Fruit fly (Drosophila melanogaster) ovary, adult (tissue): ENCODE data around the gene Fdx2.

Experiments used
- CG17801 ChIP-seq: fragments of 200-800 bp; optimal IDR thresholded peaks from 2 replicates; lab custom pipeline; 2019; ENCODE audit warnings: missing biosample characterization, mild to moderate bottlenecking, missing genetic modification characterization, moderate library complexity; ENCODE audit not compliant: partially characterized antibody

The Fdx2 gene

dm6 chr3L:4292120-4292697, at the start of gene Fdx2, which contains the start of gene CG15012:
Fdx2 (plus strand) TSS chr3L:4292482.
CG15012 (minus strand) TSS chr3L:4292246.
- peak; percentile 64 for TF ChIP-seq CG17801 (GFP tag; lab: Kevin White, UChicago)

- peak; percentile 20 for TF ChIP-seq CG17801 (GFP tag; lab: Kevin White, UChicago)
These were observed 40.0 kb upstream of the Fdx2 start for dm6 chr3L:4252121-4252861.

- TF ChIP-seq CG17801 (GFP tag; lab: Kevin White, UChicago), result no peak
These were observed 39.2 kb upstream of the Fdx2 start for dm6 chr3L:4252862-4253610.

DNA sequence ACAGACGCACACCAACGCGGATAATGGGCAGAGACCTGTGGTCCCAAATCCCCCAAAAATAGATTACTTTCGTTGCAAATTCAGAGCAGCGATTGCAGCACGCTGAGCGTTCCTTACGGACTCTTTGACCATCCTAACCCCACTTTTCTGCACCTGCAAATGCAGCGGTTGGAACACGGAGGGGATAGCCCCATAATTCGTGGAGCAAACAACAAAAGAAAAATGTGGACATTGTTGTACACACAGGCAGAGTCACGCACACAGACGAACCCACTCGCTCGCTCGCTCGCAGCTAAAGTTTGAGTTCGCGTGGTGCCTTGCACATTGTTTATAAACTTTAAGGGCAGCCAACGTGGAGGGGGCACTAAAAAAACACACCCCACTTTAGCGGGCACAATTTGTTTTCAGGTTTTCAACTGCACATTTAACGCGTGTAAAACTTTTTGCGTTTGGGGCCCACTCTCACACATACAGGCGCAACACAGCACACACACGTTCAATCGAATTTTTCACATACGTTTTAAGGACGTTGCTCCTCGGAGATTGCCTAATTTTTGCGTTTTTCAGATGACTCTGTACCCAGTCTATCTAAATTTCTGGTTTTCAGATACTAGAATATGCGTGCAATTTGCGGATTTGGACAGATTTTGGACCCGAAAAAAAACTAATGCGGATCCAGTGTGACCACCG, 38.5 kb upstream of the Fdx2 start:
- TF ChIP-seq CG17801 (GFP tag; lab: Kevin White, UChicago), result no peak

DNA sequence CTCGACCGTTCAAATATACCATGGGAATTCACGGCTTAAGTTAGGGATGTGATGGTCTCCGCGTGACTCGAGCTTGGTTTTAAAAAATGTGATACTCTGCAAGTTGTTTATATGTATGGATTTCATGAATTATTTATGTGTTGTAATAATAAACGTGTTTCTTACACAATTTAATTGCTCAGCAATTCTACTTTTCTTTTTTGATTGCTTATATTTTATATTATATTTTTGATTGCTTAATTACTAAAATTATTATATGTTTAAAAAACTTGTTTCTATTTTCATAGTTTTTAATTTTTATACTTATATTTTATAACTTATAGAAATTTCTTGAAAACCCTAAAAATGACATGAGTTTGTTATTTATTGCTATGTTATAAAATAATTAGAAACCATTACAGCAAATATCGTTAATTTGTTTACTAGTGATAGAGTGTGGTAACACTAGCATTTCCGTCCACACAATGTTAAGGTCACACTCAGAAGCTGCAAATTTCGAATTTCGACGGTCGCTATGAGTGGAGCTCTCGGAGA, 37.9 kb upstream of the Fdx2 start, which contains the start of the genes ago and CG1265:
Gene ago, minus strand, starts transcription at position 6 of the 534 bp plus-strand sequence.
Gene CG1265, plus strand, starts transcription at position 476 of the 534 bp plus-strand sequence.
- peak; percentile 32 for TF ChIP-seq CG17801 (GFP tag; lab: Kevin White, UChicago)

dm6 chr3L:4259102-4259558, 33.2 kb upstream of the Fdx2 start, which contains the start of the genes CG15011 and CG1309:
CG15011 (minus strand) TSS chr3L:4259152.
CG1309 (plus strand) TSS chr3L:4259430.
- TF ChIP-seq CG17801 (GFP tag; lab: Kevin White, UChicago), result peak; percentile 83

DNA sequence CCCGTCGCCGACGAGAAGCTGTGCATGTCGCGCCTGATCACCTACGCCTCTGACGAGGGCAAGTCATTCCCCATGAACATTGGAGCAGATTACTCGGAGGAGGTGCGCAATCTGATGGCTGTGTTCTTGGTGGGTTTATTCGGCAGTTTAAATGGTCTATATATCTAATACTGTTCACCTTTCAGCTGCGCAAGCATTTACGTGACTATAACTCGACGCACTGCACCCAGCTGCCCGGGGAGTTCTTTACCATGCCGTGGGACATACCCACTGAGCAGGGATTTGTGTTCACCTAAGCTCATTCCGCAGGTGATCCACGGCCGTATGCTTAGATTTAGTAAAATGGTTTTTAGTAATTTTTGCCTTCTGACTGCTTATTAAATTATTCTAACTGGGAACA, 31.1 kb upstream of the Fdx2 start:
- no peak for TF ChIP-seq CG17801 (GFP tag; lab: Kevin White, UChicago)

- TF ChIP-seq CG17801 (GFP tag; lab: Kevin White, UChicago), result peak; percentile 15
These were observed 29.9 kb upstream of the Fdx2 start, which contains the start of the genes CG11586 and VhaM9.7-a for dm6 chr3L:4262384-4262783. CG11586 (minus strand) TSS chr3L:4262470. VhaM9.7-a (plus strand) TSS chr3L:4262705.

DNA sequence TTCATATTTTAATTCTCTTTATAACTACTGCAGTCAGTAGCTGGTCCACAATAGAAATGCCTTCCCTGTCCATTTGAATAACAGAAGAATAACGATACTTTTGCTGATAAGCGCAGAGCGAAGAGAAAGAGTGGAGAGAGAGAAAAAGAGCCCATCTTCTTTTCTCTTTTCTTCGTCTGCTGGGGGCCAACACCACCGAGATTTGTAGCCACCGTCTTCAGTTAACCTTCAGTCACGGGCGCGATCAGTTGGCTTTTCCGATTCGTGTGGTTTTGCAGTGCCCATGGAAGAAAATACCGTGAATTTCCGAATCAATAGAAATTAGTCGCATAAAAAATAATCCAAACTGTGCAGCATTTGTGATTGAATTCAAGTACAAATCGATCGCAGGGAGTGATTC, 28.8 kb upstream of the Fdx2 start, which contains the start of gene CG1273:
Gene CG1273, plus strand, starts transcription at position 218 of the 400 bp plus-strand sequence.
- no peak for TF ChIP-seq CG17801 (GFP tag; lab: Kevin White, UChicago)

- TF ChIP-seq CG17801 (GFP tag; lab: Kevin White, UChicago), result no peak
These were observed 27.3 kb upstream of the Fdx2 start for dm6 chr3L:4264963-4265362.

dm6 chr3L:4265836-4266235, 26.4 kb upstream of the Fdx2 start:
- no peak for TF ChIP-seq CG17801 (GFP tag; lab: Kevin White, UChicago)

DNA sequence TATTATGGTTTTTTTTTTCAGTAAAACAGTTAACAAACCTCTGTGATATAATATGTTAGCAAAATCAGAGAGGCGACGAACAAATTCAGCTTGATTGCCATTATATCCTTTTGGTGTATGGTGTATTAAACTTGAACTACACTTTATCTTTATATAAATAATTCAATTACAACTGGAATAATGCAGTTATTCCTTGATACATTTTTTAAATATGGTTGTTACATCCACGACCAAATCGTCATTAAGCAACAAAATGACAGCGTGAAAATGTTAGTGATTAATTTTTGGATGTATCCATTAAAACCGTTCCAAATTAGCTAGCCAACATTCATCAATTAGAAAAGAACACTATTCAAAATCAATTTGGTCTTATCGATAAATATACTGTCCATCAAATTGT, 24.9 kb upstream of the Fdx2 start, which contains the start of gene CG33764:
Gene CG33764, minus strand, starts transcription at position 101 of the 400 bp plus-strand sequence.
- no peak for TF ChIP-seq CG17801 (GFP tag; lab: Kevin White, UChicago)

DNA sequence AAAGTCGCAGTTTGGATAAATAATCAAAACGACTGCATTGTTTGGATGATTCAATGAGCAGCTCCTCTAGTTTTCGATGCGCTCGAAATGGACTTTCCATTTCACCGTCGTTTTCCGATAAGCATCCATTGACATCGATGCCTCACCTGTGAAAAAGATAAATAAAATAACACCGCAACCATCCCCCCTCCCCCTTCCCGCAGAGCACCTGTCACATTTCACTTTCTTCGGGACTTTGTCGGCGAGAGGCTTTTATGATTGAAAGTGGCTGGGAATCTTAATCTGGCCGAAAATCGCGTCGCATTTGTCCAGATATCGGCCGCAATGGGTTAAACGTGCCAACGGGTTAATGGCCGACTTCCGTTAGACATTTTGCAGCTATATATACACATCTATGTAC, 23.1 kb upstream of the Fdx2 start:
- TF ChIP-seq CG17801 (GFP tag; lab: Kevin White, UChicago), result no peak

DNA sequence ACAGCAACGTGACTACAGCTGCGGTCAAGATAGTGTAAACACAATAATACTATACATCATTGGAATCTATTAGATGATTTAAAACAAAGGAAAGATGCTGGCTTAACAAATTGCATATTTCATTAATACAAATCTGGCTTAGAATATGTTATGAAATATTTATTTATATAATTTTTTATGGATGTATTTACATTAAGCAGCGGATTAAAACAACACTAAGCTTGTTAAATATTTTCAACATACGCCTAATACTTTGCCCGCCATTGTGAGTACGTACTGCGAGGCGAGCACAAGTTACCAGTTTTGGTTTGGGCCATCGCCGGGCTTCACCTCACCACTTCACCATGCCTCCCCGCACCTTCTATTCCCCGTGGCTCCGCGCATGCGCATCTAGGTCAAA, 22.4 kb upstream of the Fdx2 start:
- no peak for TF ChIP-seq CG17801 (GFP tag; lab: Kevin White, UChicago)
